Fruit fly (Drosophila melanogaster) whole organism, embryonic: ENCODE results near the gene Cdc5.
A peak's percentile ranks its signal among the peaks of the same experiment; 100 is the strongest.

Source experiments
- B-H2 ChIP-seq: fragments of 200-800 bp; sonication (Bioruptor generic); optimal IDR thresholded peaks from 2 replicates; lab custom pipeline; 2018; ENCODE audit warnings: missing biosample characterization, mild to moderate bottlenecking, missing genetic modification characterization
- CG10462 ChIP-seq: fragments of 200-800 bp; sonication (Bioruptor generic); optimal IDR thresholded peaks from 2 replicates; lab custom pipeline; 2016; ENCODE audit warnings: missing biosample characterization, missing genetic modification characterization
- CG11093 ChIP-seq: fragments of 200-800 bp; sonication (Bioruptor generic); IDR thresholded peaks from 3 replicates; pipeline ENCODE4 v1.3.6; 2022; ENCODE audit warnings: missing biosample characterization, missing genetic modification characterization
- CG11247 ChIP-seq: fragments of 200-800 bp; sonication (Bioruptor generic); IDR thresholded peaks from 2 replicates; pipeline ENCODE4 v1.3.6; 2022; ENCODE audit warnings: missing biosample characterization, missing genetic modification characterization
- CG13123 ChIP-seq: fragments of 200-800 bp; sonication (Bioruptor generic); optimal IDR thresholded peaks from 2 replicates; lab custom pipeline; 2016; ENCODE audit warnings: missing biosample characterization, missing genetic modification characterization
- CG13287 ChIP-seq: fragments of 200-800 bp; sonication (Bioruptor generic); IDR thresholded peaks from 2 replicates; pipeline ENCODE4 v1.3.6; 2022; ENCODE audit warnings: missing biosample characterization, missing genetic modification characterization; ENCODE audit not compliant: partially characterized antibody
- CG13624 ChIP-seq: fragments of 200-800 bp; sonication (Bioruptor generic); optimal IDR thresholded peaks from 2 replicates; lab custom pipeline; 2016; ENCODE audit warnings: missing biosample characterization, missing genetic modification characterization
- CG13775 ChIP-seq: fragments of 200-800 bp; sonication (Bioruptor generic); optimal IDR thresholded peaks from 3 replicates; lab custom pipeline; 2017; ENCODE audit warnings: missing biosample characterization, mild to moderate bottlenecking, missing genetic modification characterization
- CG14860 ChIP-seq: fragments of 200-800 bp; sonication (Bioruptor generic); IDR thresholded peaks from 3 replicates; pipeline ENCODE4 v1.3.6; 2022; ENCODE audit warnings: missing biosample characterization, missing genetic modification characterization; ENCODE audit not compliant: partially characterized antibody
- CG15479 ChIP-seq: fragments of 200-800 bp; sonication (Bioruptor generic); optimal IDR thresholded peaks from 3 replicates; lab custom pipeline; 2019; ENCODE audit warnings: missing biosample characterization, mild to moderate bottlenecking, missing genetic modification characterization, moderate library complexity
- CG15514 ChIP-seq: fragments of 200-800 bp; sonication (Bioruptor generic); optimal IDR thresholded peaks from 3 replicates; lab custom pipeline; 2017; ENCODE audit warnings: missing biosample characterization, missing genetic modification characterization, mild to moderate bottlenecking, moderate library complexity, missing genetic modification reagents
- CG15601 ChIP-seq: fragments of 200-800 bp; sonication (Bioruptor generic); optimal IDR thresholded peaks from 3 replicates; lab custom pipeline; 2019; ENCODE audit warnings: missing biosample characterization, mild to moderate bottlenecking, missing genetic modification characterization, moderate library complexity
- CG15696 ChIP-seq: fragments of 200-800 bp; sonication (Bioruptor generic); optimal IDR thresholded peaks from 2 replicates; lab custom pipeline; 2019; ENCODE audit warnings: missing biosample characterization, mild to moderate bottlenecking, missing genetic modification characterization, moderate library complexity
- CG16813 ChIP-seq: fragments of 200-800 bp; sonication (Bioruptor generic); IDR thresholded peaks from 3 replicates; pipeline ENCODE4 v1.3.6; 2022; ENCODE audit warnings: missing biosample characterization, missing genetic modification characterization; ENCODE audit not compliant: partially characterized antibody
- CG16815 ChIP-seq: fragments of 200-800 bp; sonication (Bioruptor generic); optimal IDR thresholded peaks from 3 replicates; lab custom pipeline; 2017; ENCODE audit warnings: missing biosample characterization, mild to moderate bottlenecking, missing genetic modification characterization
- CG17802 ChIP-seq: fragments of 200-800 bp; sonication (Bioruptor generic); optimal IDR thresholded peaks from 2 replicates; lab custom pipeline; 2018; ENCODE audit warnings: missing biosample characterization, mild to moderate bottlenecking, missing genetic modification characterization, moderate library complexity
- CG17912 ChIP-seq: fragments of 200-800 bp; sonication (Bioruptor generic); optimal IDR thresholded peaks from 2 replicates; lab custom pipeline; 2018; ENCODE audit warnings: missing biosample characterization, mild to moderate bottlenecking, missing genetic modification characterization
- CG2712 ChIP-seq: fragments of 200-800 bp; optimal IDR thresholded peaks from 3 replicates; lab custom pipeline; 2019; ENCODE audit warnings: missing biosample characterization, mild to moderate bottlenecking, missing genetic modification characterization, moderate library complexity
- Camta ChIP-seq: fragments of 200-800 bp; sonication (Bioruptor generic); optimal IDR thresholded peaks from 2 replicates; lab custom pipeline; 2016; ENCODE audit warnings: missing biosample characterization, missing genetic modification characterization
- CrebB ChIP-seq: fragments of 200-800 bp; sonication (Bioruptor generic); optimal IDR thresholded peaks from 3 replicates; lab custom pipeline; 2018; ENCODE audit warnings: missing biosample characterization, mild to moderate bottlenecking, missing genetic modification characterization
- Deaf1 ChIP-seq: fragments of 200-800 bp; optimal IDR thresholded peaks from 3 replicates; lab custom pipeline; 2019; ENCODE audit warnings: missing biosample characterization, mild to moderate bottlenecking, missing genetic modification characterization, moderate library complexity
- Dfd ChIP-seq, 2 experiments: fragments of >200 bp; optimal IDR thresholded peaks; 2 replicates each; lab custom pipeline; 2017; ENCODE audit warnings: missing biosample characterization in 2 of 2, missing genetic modification characterization in 2 of 2
- Dip3 ChIP-seq: fragments of 200-800 bp; sonication (Bioruptor generic); optimal IDR thresholded peaks from 3 replicates; lab custom pipeline; 2016; ENCODE audit warnings: missing biosample characterization, missing genetic modification characterization
- Dref ChIP-seq: fragments of 200-800 bp; sonication (Bioruptor generic); IDR thresholded peaks from 2 replicates; pipeline ENCODE4 v1.3.6; 2022; ENCODE audit warnings: missing biosample characterization, missing genetic modification characterization
- Fer3 ChIP-seq: fragments of 200-800 bp; sonication (Bioruptor generic); optimal IDR thresholded peaks from 2 replicates; lab custom pipeline; 2018; ENCODE audit warnings: missing biosample characterization, mild to moderate bottlenecking, missing genetic modification characterization, moderate library complexity
- HHEX ChIP-seq: fragments of 200-800 bp; sonication (Bioruptor generic); optimal IDR thresholded peaks from 3 replicates; lab custom pipeline; 2017; ENCODE audit warnings: missing biosample characterization, mild to moderate bottlenecking, missing genetic modification characterization, missing genetic modification reagents
- Hand ChIP-seq: fragments of 200-800 bp; sonication (Bioruptor generic); optimal IDR thresholded peaks from 2 replicates; lab custom pipeline; 2017; ENCODE audit warnings: mild to moderate bottlenecking, missing biosample characterization, missing genetic modification reagents, missing genetic modification characterization
- HmgD ChIP-seq: fragments of 200-800 bp; sonication (Bioruptor generic); optimal IDR thresholded peaks from 3 replicates; lab custom pipeline; 2016; ENCODE audit warnings: missing biosample characterization, missing genetic modification characterization
- Side ChIP-seq: fragments of 200-800 bp; sonication (Bioruptor generic); optimal IDR thresholded peaks from 2 replicates; lab custom pipeline; 2016; ENCODE audit warnings: missing biosample characterization, missing genetic modification characterization
- Sry-δ ChIP-seq: fragments of 200-800 bp; sonication (Bioruptor generic); optimal IDR thresholded peaks from 2 replicates; lab custom pipeline; 2016; ENCODE audit warnings: missing biosample characterization, missing genetic modification characterization
- TFAM ChIP-seq: fragments of 200-800 bp; sonication (Bioruptor generic); optimal IDR thresholded peaks from 2 replicates; lab custom pipeline; 2017; ENCODE audit warnings: missing biosample characterization, missing genetic modification characterization, inconsistent platforms
- Xbp1 ChIP-seq: fragments of 200-800 bp; sonication (Bioruptor generic); optimal IDR thresholded peaks from 3 replicates; lab custom pipeline; 2016; ENCODE audit warnings: missing biosample characterization, mild to moderate bottlenecking, missing genetic modification characterization
- ac ChIP-seq: fragments of 200-800 bp; sonication (Bioruptor generic); optimal IDR thresholded peaks from 3 replicates; lab custom pipeline; 2017; ENCODE audit warnings: missing biosample characterization, mild to moderate bottlenecking, missing genetic modification characterization
- bsh ChIP-seq, 2 experiments: fragments of 200-800 bp; sonication (Bioruptor generic); optimal IDR thresholded peaks; 2 replicates each; lab custom pipeline; 2017 to 2018; ENCODE audit warnings: mild to moderate bottlenecking in 2 of 2, missing biosample characterization in 2 of 2, missing genetic modification characterization in 2 of 2, moderate library complexity in 1 of 2
- cad ChIP-seq: fragments of >200 bp; optimal IDR thresholded peaks from 2 replicates; lab custom pipeline; 2017; ENCODE audit warnings: missing biosample characterization, missing genetic modification characterization
- croc ChIP-seq: fragments of 200-800 bp; sonication (Bioruptor generic); conservative IDR thresholded peaks from 3 replicates; pipeline ENCODE4 v1.3.6; 2022; ENCODE audit warnings: missing biosample characterization, missing genetic modification characterization
- gce ChIP-seq: fragments of 200-800 bp; sonication (Bioruptor generic); IDR thresholded peaks from 3 replicates; pipeline ENCODE4 v1.3.6; 2022; ENCODE audit warnings: missing biosample characterization, missing genetic modification characterization
- hb ChIP-seq: fragments of 200-800 bp; sonication (Bioruptor generic); IDR thresholded peaks from 3 replicates; pipeline ENCODE4 v1.3.6; 2022; ENCODE audit warnings: missing biosample characterization, missing genetic modification characterization; ENCODE audit not compliant: partially characterized antibody
- mam ChIP-seq: fragments of 200-800 bp; sonication (Bioruptor generic); optimal IDR thresholded peaks from 3 replicates; lab custom pipeline; 2016; ENCODE audit warnings: missing biosample characterization, missing genetic modification characterization
- mirr ChIP-seq: fragments of 200-800 bp; sonication (Bioruptor generic); optimal IDR thresholded peaks from 3 replicates; lab custom pipeline; 2018; ENCODE audit warnings: missing biosample characterization, mild to moderate bottlenecking, missing genetic modification characterization
- onecut ChIP-seq: fragments of 200-800 bp; sonication (Bioruptor generic); IDR thresholded peaks from 2 replicates; pipeline ENCODE4 v1.3.6; 2022; ENCODE audit warnings: missing biosample characterization, missing genetic modification characterization
- p53 ChIP-seq: fragments of 200-800 bp; sonication (Bioruptor generic); optimal IDR thresholded peaks from 2 replicates; lab custom pipeline; 2016; ENCODE audit warnings: missing biosample characterization, missing genetic modification characterization
- prd ChIP-seq, 3 experiments: fragments of >200 bp in 2 of 3; fragments of 200-800 bp in 1 of 3; sonication (Bioruptor generic) in 1 of 3; optimal IDR thresholded peaks in 2 of 3; IDR thresholded peaks in 1 of 3; 2 replicates in 2 of 3; 3 replicates in 1 of 3; pipeline versions ENCODE4 v1.3.6 to Lab custom; 2017 to 2022; ENCODE audit warnings: missing biosample characterization in 1 of 3, missing genetic modification characterization in 1 of 3
- shn ChIP-seq: fragments of 200-800 bp; sonication (Bioruptor generic); optimal IDR thresholded peaks from 3 replicates; lab custom pipeline; 2016; ENCODE audit warnings: missing biosample characterization, missing genetic modification characterization
- sim ChIP-seq: fragments of 200-800 bp; sonication (Bioruptor generic); IDR thresholded peaks from 2 replicates; pipeline ENCODE4 v1.3.6; 2022; ENCODE audit warnings: missing biosample characterization, missing genetic modification characterization
- sr ChIP-seq: fragments of 200-800 bp; sonication (Bioruptor generic); IDR thresholded peaks from 3 replicates; pipeline ENCODE4 v1.3.6; 2022; ENCODE audit warnings: missing biosample characterization, missing genetic modification characterization
- tna ChIP-seq: fragments of 200-800 bp; sonication (Bioruptor generic); IDR thresholded peaks from 2 replicates; pipeline ENCODE4 v1.3.6; 2022; ENCODE audit warnings: missing biosample characterization, missing genetic modification characterization; ENCODE audit not compliant: partially characterized antibody
- tx ChIP-seq: fragments of 200-800 bp; sonication (Bioruptor generic); optimal IDR thresholded peaks from 2 replicates; lab custom pipeline; 2016; ENCODE audit warnings: missing biosample characterization, missing genetic modification characterization

Gene Cdc5

dm6 chr3L:347641-348405 lies 13.4 kb downstream of the Cdc5 start (continued):
- TF ChIP-seq Dref (GFP tag; lab: Robert Waterston, UW) = no peak
- peak; percentile 75; the same call in 2 of the 3 replicates for TF ChIP-seq CG11093
- no peak for TF ChIP-seq hb
- TF ChIP-seq Dip3 (GFP tag; lab: Kevin White, UChicago) = no peak
- no peak for TF ChIP-seq prd (optimal IDR thresholded peaks at IDR 0.05; lab: Kevin White, UChicago)
- TF ChIP-seq prd (GFP tag; IDR thresholded peaks at IDR 0.05; lab: Robert Waterston, UW) = peak; percentile 82
- TF ChIP-seq CG11247 (GFP tag; lab: Robert Waterston, UW) = peak; percentile 42; the same call in 1 of the 2 replicates
- TF ChIP-seq mirr (GFP tag; lab: Kevin White, UChicago) = no peak
- TF ChIP-seq Side (GFP tag; lab: Kevin White, UChicago) = peak; percentile 69
- TF ChIP-seq p53 (GFP tag; lab: Kevin White, UChicago) = peak; percentile 33
- peak; percentile 81 for TF ChIP-seq CG15479 (GFP tag; lab: Kevin White, UChicago)
- 0 out of 2 replicates have a peak, but pooled peaks have one; percentile 53 for TF ChIP-seq sim (GFP tag; lab: Robert Waterston, UW)
- TF ChIP-seq B-H2 (GFP tag; lab: Kevin White, UChicago) = no peak
- peak; percentile 15 for TF ChIP-seq CG13624
- TF ChIP-seq tna (GFP tag; lab: Robert Waterston, UW) = no peak
- TF ChIP-seq CG16815 (GFP tag; lab: Kevin White, UChicago) = peak; percentile 67
- 0 out of 3 replicates have a peak, but pooled peaks have one; percentile 36 for TF ChIP-seq sr (GFP tag; lab: Robert Waterston, UW)
- no peak for TF ChIP-seq gce (GFP tag; lab: Robert Waterston, UW)
- no peak for TF ChIP-seq cad (GFP tag; lab: Kevin White, UChicago)
- no peak for TF ChIP-seq CG16813 (GFP tag; lab: Robert Waterston, UW)
- peak; percentile 41 for TF ChIP-seq HmgD (GFP tag; lab: Kevin White, UChicago)
- peak; percentile 87 for TF ChIP-seq CG2712 (tag; lab: Kevin White, UChicago)
- peak; percentile 64 for TF ChIP-seq croc (GFP tag; lab: Robert Waterston, UW)
- peak; percentile 22 for TF ChIP-seq CG15696
- TF ChIP-seq onecut (GFP tag; lab: Robert Waterston, UW) = peak; percentile 50; the same call in 1 of the 2 replicates
- no peak for TF ChIP-seq Hand
- peak; percentile 9 for TF ChIP-seq Deaf1 (tag; lab: Kevin White, UChicago)
- peak; percentile 15 for TF ChIP-seq CG17912
- peak; percentile 62 for TF ChIP-seq CG13123
- TF ChIP-seq CG15601 = peak; percentile 81
- TF ChIP-seq ac (GFP tag; lab: Kevin White, UChicago) = no peak
- no peak for TF ChIP-seq Sry-δ (GFP tag; lab: Kevin White, UChicago)
- peak; percentile 59 for TF ChIP-seq tx (GFP tag; lab: Kevin White, UChicago)
- TF ChIP-seq CG13287 (GFP tag; lab: Robert Waterston, UW) = no peak
- peak; percentile 21 for TF ChIP-seq CG15514 (GFP tag; lab: Kevin White, UChicago)
- peak; percentile 17 for TF ChIP-seq TFAM (GFP tag; lab: Kevin White, UChicago)
- TF ChIP-seq CG13775 (GFP tag; lab: Kevin White, UChicago) = peak; percentile 53
- TF ChIP-seq mam (GFP tag; lab: Kevin White, UChicago) = peak; percentile 61
- TF ChIP-seq Fer3 (tag; lab: Kevin White, UChicago) = peak; percentile 34
- TF ChIP-seq CG14860 (GFP tag; lab: Robert Waterston, UW) = no peak
- TF ChIP-seq CrebB = no peak
- TF ChIP-seq Camta (GFP tag; lab: Kevin White, UChicago) = peak; percentile 67
- peak; percentile 80 for TF ChIP-seq Xbp1 (GFP tag; lab: Kevin White, UChicago)
- peak; percentile 53 for TF ChIP-seq CG17802
- TF ChIP-seq bsh (GFP tag; optimal IDR thresholded peaks at IDR 0.05; lab: Kevin White, UChicago) = peak; percentile 80 to 92
- TF ChIP-seq CG10462 = no peak
- peak; percentile 77 for TF ChIP-seq shn
- peak; percentile 60 for TF ChIP-seq HHEX (GFP tag; lab: Kevin White, UChicago)
- no peak for TF ChIP-seq Dfd (GFP tag; optimal IDR thresholded peaks at IDR 0.05; lab: Kevin White, UChicago)
